Fruit fly (Drosophila melanogaster): ENCODE results near the gene AsnS.

dm6 chr3L:21131427-21131826, 41.5 kb upstream of the AsnS start, which contains the start of gene ICA69:
- TF ChIP-seq EcR (GFP tag; optimal IDR thresholded peaks at IDR 0.05) (no peak), psq (optimal IDR thresholded peaks at IDR 0.05) (no peak)

Measured in whole organism.